Worm (Caenorhabditis elegans) whole organism, young adult: ENCODE results near the gene H17B01.5.

Experiments used
- F22D6.2 ChIP-seq: sonication (generic microtip); optimal IDR thresholded peaks from 2 replicates; lab custom pipeline; 2016; ENCODE audit warnings: mild to moderate bottlenecking, missing genetic modification characterization, missing compliant biosample characterization
- F57C9.4 ChIP-seq: sonication (generic microtip); optimal IDR thresholded peaks from 2 replicates; lab custom pipeline; 2017; ENCODE audit warnings: mild to moderate bottlenecking, missing genetic modification characterization, missing compliant biosample characterization
- die-1 ChIP-seq: sonication (generic microtip); optimal IDR thresholded peaks from 2 replicates; lab custom pipeline; 2016; ENCODE audit warnings: missing genotype, mild to moderate bottlenecking, missing genetic modification characterization, missing compliant biosample characterization
- lin-26 ChIP-seq: fragments of 200-800 bp; sonication (Bioruptor generic); IDR thresholded peaks from 2 replicates; pipeline ENCODE4 v1.3.6; 2022; ENCODE audit warnings: missing genetic modification reagents, missing genetic modification characterization, missing compliant biosample characterization
- nhr-90 ChIP-seq: sonication (generic microtip); optimal IDR thresholded peaks from 2 replicates; lab custom pipeline; 2016; ENCODE audit warnings: missing genotype, mild to moderate bottlenecking, missing genetic modification characterization, missing compliant biosample characterization

DNA sequence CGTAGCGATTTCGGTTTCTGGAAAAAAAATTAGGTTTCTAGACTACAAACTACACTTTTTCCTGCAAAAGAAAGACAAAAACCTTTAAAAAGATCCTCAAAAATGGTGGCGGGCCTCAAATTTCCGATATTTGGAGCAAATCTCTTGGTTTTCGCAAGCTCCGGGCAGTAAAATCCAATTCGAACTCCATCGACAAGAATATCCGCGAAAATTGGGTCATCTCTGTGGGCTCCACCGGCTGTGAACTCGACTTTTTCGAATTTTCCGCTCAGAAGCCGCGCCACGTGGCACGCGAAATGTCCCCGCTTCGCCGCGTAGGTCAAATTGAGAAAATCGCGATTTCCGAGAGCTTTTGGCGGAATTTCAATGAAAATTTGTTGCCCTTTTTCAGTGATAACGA is 36.7 kb downstream of the H17B01.5 start:
- no peak for TF ChIP-seq lin-26 (GFP tag; lab: Robert Waterston, UW)
- TF ChIP-seq die-1 (tag; lab: Kevin White, UChicago), result no peak
- no peak for TF ChIP-seq nhr-90
- no peak for TF ChIP-seq F22D6.2
- TF ChIP-seq F57C9.4, result no peak
